Worm (Caenorhabditis elegans) whole organism, L3 larva: ENCODE measurements around the gene fbxc-21.

Source experiments
- ceh-9 ChIP-seq: sonication (generic microtip); optimal IDR thresholded peaks from 2 replicates; lab custom pipeline; 2018; ENCODE audit warnings: missing biosample characterization, missing genetic modification characterization
- elt-2 ChIP-seq: sonication (generic microtip); optimal IDR thresholded peaks from 2 replicates; lab custom pipeline; 2016; ENCODE audit warnings: missing genetic modification reagents, mild to moderate bottlenecking, missing genetic modification characterization, missing compliant biosample characterization
- nhr-25 ChIP-seq: sonication (generic microtip); optimal IDR thresholded peaks from 2 replicates; lab custom pipeline; 2017; ENCODE audit warnings: missing biosample characterization, missing genetic modification characterization
- snpc-4 ChIP-seq: fragments of 150-350 bp; optimal IDR thresholded peaks from 2 replicates; lab custom pipeline; 2014; ENCODE audit warnings: missing biosample characterization, missing genetic modification characterization
- unc-62 ChIP-seq: fragments of 150-350 bp; sonication (generic microtip); optimal IDR thresholded peaks from 4 replicates; lab custom pipeline; 2014; ENCODE audit warnings: missing biosample characterization, missing genetic modification reagents, missing genetic modification characterization

DNA sequence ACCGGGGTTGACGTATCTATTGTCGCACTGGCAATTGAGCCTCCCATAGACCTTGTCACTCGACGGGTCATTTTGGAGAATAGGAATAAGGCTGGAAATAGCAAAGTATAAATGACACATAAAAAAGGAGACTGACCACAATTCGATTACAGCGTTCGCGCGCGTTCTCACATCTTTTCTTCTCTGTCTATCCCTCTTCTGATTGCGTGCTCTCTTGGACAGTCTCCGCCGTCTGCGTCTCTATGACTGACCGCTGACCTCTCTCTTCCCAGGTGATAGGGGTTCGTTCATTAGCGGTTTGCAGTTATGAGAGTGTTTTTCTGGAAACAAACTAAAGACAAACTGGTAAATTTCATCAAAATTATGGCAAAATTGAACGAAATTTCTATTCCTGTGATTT, 43.6 kb upstream of the fbxc-21 start, which contains the start of gene ceh-83:
- TF ChIP-seq ceh-9 (tag; lab: Kevin White, UChicago): no peak
- TF ChIP-seq unc-62 (GFP tag; lab: Kevin White, UChicago): no peak
- TF ChIP-seq nhr-25 (tag; lab: Kevin White, UChicago): no peak
- no peak for TF ChIP-seq elt-2
- no peak for TF ChIP-seq snpc-4 (tag; lab: Kevin White, UChicago)
